Worm (Caenorhabditis elegans): ENCODE data around the gene npr-35.

The npr-35 gene

ce11 chrIV:7782292-7782691, 38.7 kb downstream of the npr-35 start, which contains the start of gene sec-10:
Gene sec-10, minus strand, starts transcription at chrIV:7782499.
- TF ChIP-seq ama-1 (optimal IDR thresholded peaks at IDR 0.05) (no peak), nhr-23 (tag; optimal IDR thresholded peaks at IDR 0.05) (no peak), fos-1 (tag; optimal IDR thresholded peaks at IDR 0.05) (peak; percentile 17), elt-3 (tag; optimal IDR thresholded peaks at IDR 0.05) (no peak), nhr-129 (tag; optimal IDR thresholded peaks at IDR 0.05) (no peak), mbf-1 (tag; optimal IDR thresholded peaks at IDR 0.05) (no peak)

DNA sequence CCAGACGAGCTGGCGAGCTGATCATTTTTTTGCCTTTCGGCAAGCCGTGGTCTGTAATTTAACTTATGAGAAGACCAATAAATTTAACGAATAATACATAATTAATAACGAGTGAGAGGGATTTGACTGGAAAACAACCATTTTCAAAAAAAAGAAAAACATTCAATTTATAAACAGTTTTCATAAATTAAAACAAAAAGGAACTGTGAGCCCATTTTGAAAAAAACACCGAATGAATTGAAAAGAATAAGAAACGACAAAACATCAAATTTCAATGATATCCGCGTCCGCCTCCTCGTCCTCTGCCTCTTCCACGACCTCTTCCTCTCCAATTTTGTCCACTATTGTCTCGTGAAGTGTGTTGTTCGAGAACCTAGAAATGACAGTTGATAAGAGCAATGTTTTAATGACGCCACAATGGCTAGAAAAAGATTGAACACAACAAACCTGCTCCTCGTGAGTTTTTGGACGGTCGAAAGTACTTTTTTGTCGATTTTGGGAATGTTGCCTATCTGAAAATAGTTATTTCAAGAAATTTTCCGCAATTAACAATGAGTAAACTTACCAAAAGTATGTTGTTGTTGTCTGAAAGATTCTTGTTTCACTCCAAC, 40.3 kb downstream of the npr-35 start, which contains the start of gene tag-321:
tag-321 (minus strand) TSS at position 51 of the 611 bp plus-strand sequence.
- peak; percentile 18 for TF ChIP-seq sma-9 (GFP tag; optimal IDR thresholded peaks at IDR 0.05)
- no peak for TF ChIP-seq sma-9 (tag; optimal IDR thresholded peaks at IDR 0.05)
- TF ChIP-seq ztf-4 (tag; optimal IDR thresholded peaks at IDR 0.05) = no peak
- TF ChIP-seq ZK546.5 (tag; optimal IDR thresholded peaks at IDR 0.05) = no peak
- no peak for TF ChIP-seq mdl-1 (tag; optimal IDR thresholded peaks at IDR 0.05)
- peak; percentile 26 for TF ChIP-seq fos-1 (tag; optimal IDR thresholded peaks at IDR 0.05)
- no peak for TF ChIP-seq elt-3 (tag; optimal IDR thresholded peaks at IDR 0.05)

ce11 chrIV:7785506-7786065, 41.9 kb downstream of the npr-35 start, which contains the start of gene tag-322:
Gene tag-322, minus strand, starts transcription at chrIV:7785556.
- no peak for TF ChIP-seq elt-3 (tag; optimal IDR thresholded peaks at IDR 0.05)
- no peak for TF ChIP-seq elt-1 (tag; optimal IDR thresholded peaks at IDR 0.05)
- TF ChIP-seq sma-3 (GFP tag; optimal IDR thresholded peaks at IDR 0.05) = peak; percentile 69
- no peak for TF ChIP-seq nhr-12 (tag; optimal IDR thresholded peaks at IDR 0.05)
- TF ChIP-seq gmeb-1 (tag; optimal IDR thresholded peaks at IDR 0.05) = peak; percentile 61
- TF ChIP-seq nhr-11 (tag; optimal IDR thresholded peaks at IDR 0.05) = no peak
- TF ChIP-seq alr-1 (tag; optimal IDR thresholded peaks at IDR 0.05) = no peak
- TF ChIP-seq crh-2 (tag; optimal IDR thresholded peaks at IDR 0.05) = peak; percentile 81
- TF ChIP-seq lin-39 (tag; optimal IDR thresholded peaks at IDR 0.05) = no peak
- no peak for TF ChIP-seq ZK546.5 (tag; optimal IDR thresholded peaks at IDR 0.05)
- TF ChIP-seq nhr-237 (tag; optimal IDR thresholded peaks at IDR 0.05) = no peak
- TF ChIP-seq nhr-77 (tag; optimal IDR thresholded peaks at IDR 0.05) = peak; percentile 12
- TF ChIP-seq blmp-1 (tag; optimal IDR thresholded peaks at IDR 0.05; ENCODE audit: insufficient read depth) = peak; percentile 17
- TF ChIP-seq nhr-23 (tag; optimal IDR thresholded peaks at IDR 0.05) = no peak
- TF ChIP-seq snpc-4 (tag; optimal IDR thresholded peaks at IDR 0.05) = no peak
- TF ChIP-seq aly-2 (tag; optimal IDR thresholded peaks at IDR 0.05) = no peak
- TF ChIP-seq nhr-25 (tag; optimal IDR thresholded peaks at IDR 0.05) = peak; percentile 77
- TF ChIP-seq ztf-11 (tag; optimal IDR thresholded peaks at IDR 0.05) = no peak
- TF ChIP-seq ztf-4 (tag; optimal IDR thresholded peaks at IDR 0.05) = peak; percentile 64
- TF ChIP-seq dmd-4 (tag; optimal IDR thresholded peaks at IDR 0.05) = no peak
- TF ChIP-seq peb-1 (tag; optimal IDR thresholded peaks at IDR 0.05) = no peak
- TF ChIP-seq egl-27 (tag; optimal IDR thresholded peaks at IDR 0.05) = no peak
- TF ChIP-seq ama-1 (optimal IDR thresholded peaks at IDR 0.05) = no peak
- TF ChIP-seq C34F6.9 (tag; optimal IDR thresholded peaks at IDR 0.05) = peak; percentile 72
- peak; percentile 54 for TF ChIP-seq sem-4 (tag; optimal IDR thresholded peaks at IDR 0.05)
- TF ChIP-seq mdl-1 (tag; optimal IDR thresholded peaks at IDR 0.05) = no peak
- TF ChIP-seq nhr-21 (tag; optimal IDR thresholded peaks at IDR 0.05) = peak; percentile 56
- TF ChIP-seq R02D3.7 (tag; optimal IDR thresholded peaks at IDR 0.05) = no peak
- TF ChIP-seq ceh-82 (tag; optimal IDR thresholded peaks at IDR 0.05) = no peak
- TF ChIP-seq skn-1 (tag; optimal IDR thresholded peaks at IDR 0.05) = no peak
- TF ChIP-seq lin-13 (GFP tag; optimal IDR thresholded peaks at IDR 0.05) = peak; percentile 43
- no peak for TF ChIP-seq mab-5 (tag; optimal IDR thresholded peaks at IDR 0.05)
- TF ChIP-seq fos-1 (tag; optimal IDR thresholded peaks at IDR 0.05) = peak; percentile 48
- TF ChIP-seq ceh-16 (tag; optimal IDR thresholded peaks at IDR 0.05) = no peak
- TF ChIP-seq lin-11 (tag; optimal IDR thresholded peaks at IDR 0.05) = no peak
- TF ChIP-seq lsy-2 (tag; optimal IDR thresholded peaks at IDR 0.05) = peak; percentile 71 to 91
- TF ChIP-seq nhr-6 (tag; optimal IDR thresholded peaks at IDR 0.05) = peak; percentile 47
- no peak for TF ChIP-seq unc-62 (GFP tag; optimal IDR thresholded peaks at IDR 0.05)
- peak; percentile 77 for TF ChIP-seq unc-55 (GFP tag; optimal IDR thresholded peaks at IDR 0.05)
- TF ChIP-seq nhr-129 (tag; optimal IDR thresholded peaks at IDR 0.05) = peak; percentile 38
- TF ChIP-seq sma-9 (GFP tag; optimal IDR thresholded peaks at IDR 0.05) = peak; percentile 73
- TF ChIP-seq sma-9 (tag; optimal IDR thresholded peaks at IDR 0.05) = no peak
- no peak for TF ChIP-seq mbf-1 (tag; optimal IDR thresholded peaks at IDR 0.05)
- no peak for TF ChIP-seq zag-1 (tag; optimal IDR thresholded peaks at IDR 0.05)
- TF ChIP-seq unc-39 (tag; optimal IDR thresholded peaks at IDR 0.05) = no peak
- peak; percentile 74 for TF ChIP-seq F13H6.1 (tag; optimal IDR thresholded peaks at IDR 0.05)
- no peak for TF ChIP-seq Y55F3AM.14 (GFP tag; optimal IDR thresholded peaks at IDR 0.05)
- TF ChIP-seq nhr-10 (tag; optimal IDR thresholded peaks at IDR 0.05) = no peak

Data from whole organism, L2 larva.